Worm (Caenorhabditis elegans) whole organism, L4 larva: Measurements from ENCODE around the gene F13E6.2.

ENCODE experiments used
- F37D6.2 ChIP-seq: sonication (generic microtip); optimal IDR thresholded peaks from 2 replicates; lab custom pipeline; 2016; ENCODE audit warnings: mild to moderate bottlenecking, missing genetic modification characterization, missing compliant biosample characterization
- R02D3.7 ChIP-seq: fragments of 150-350 bp; sonication (generic microtip); optimal IDR thresholded peaks from 3 replicates; lab custom pipeline; 2014; ENCODE audit warnings: missing biosample characterization, missing genetic modification characterization
- T26A8.4 ChIP-seq: fragments of 200-800 bp; sonication (Bioruptor generic); IDR thresholded peaks from 2 replicates; pipeline ENCODE4 v1.3.6; 2022; ENCODE audit warnings: missing genetic modification characterization, missing compliant biosample characterization
- dmd-8 ChIP-seq: fragments of 200-800 bp; sonication (Bioruptor generic); IDR thresholded peaks from 2 replicates; pipeline ENCODE4 v1.3.6; 2022; ENCODE audit warnings: missing genetic modification characterization, missing compliant biosample characterization
- nhr-237 ChIP-seq: sonication (generic microtip); optimal IDR thresholded peaks from 2 replicates; lab custom pipeline; 2017; ENCODE audit warnings: missing biosample characterization, missing genetic modification characterization
- nhr-25 ChIP-seq: sonication (generic microtip); optimal IDR thresholded peaks from 2 replicates; lab custom pipeline; 2017; ENCODE audit warnings: missing genetic modification characterization, mild to moderate bottlenecking, missing compliant biosample characterization, antibody characterized with exemption, moderate library complexity, borderline replicate concordance; ENCODE audit not compliant: insufficient read depth
- pha-4 ChIP-seq, 2 experiments: fragments of 150-350 bp in 1 of 2; fragments of 200-800 bp in 1 of 2; sonication (Bioruptor generic) in 1 of 2; IDR thresholded peaks in 1 of 2; optimal IDR thresholded peaks in 1 of 2; 2 replicates each; pipeline versions ENCODE4 v1.3.6 to Lab custom; 2014 to 2022; ENCODE audit warnings: missing genetic modification characterization in 2 of 2, missing genetic modification reagents in 2 of 2, missing biosample characterization in 1 of 2, missing compliant biosample characterization in 1 of 2
- zag-1 ChIP-seq: fragments of 150-350 bp; optimal IDR thresholded peaks from 2 replicates; lab custom pipeline; 2014; ENCODE audit warnings: missing biosample characterization, missing genetic modification characterization
- ztf-11 ChIP-seq: fragments of 150-350 bp; optimal IDR thresholded peaks from 2 replicates; lab custom pipeline; 2014; ENCODE audit warnings: missing biosample characterization, missing genetic modification characterization

DNA sequence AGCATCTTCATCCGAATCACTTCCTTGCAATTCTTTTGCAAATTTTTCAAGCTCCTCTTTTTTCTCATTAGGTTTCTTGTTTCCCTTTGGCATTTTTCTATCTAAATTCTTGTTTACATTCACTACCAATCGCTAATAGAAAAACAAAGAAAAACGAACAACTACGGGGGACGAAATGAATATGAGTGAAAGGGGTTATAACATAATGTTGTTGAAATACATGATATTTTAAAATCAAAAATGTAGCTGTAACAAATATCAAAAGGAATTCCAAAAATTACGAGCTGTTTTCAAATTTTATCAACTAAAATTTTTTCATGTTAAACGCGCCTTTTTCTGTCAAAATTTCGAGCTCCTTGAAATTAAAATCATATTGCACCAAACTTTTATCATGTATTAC, 2.9 kb upstream of the F13E6.2 start, which contains the start of gene F13E6.1:
- no peak for TF ChIP-seq ztf-11
- TF ChIP-seq T26A8.4 (GFP tag; lab: Robert Waterston, UW): no peak
- TF ChIP-seq zag-1 (tag; lab: Kevin White, UChicago): no peak
- TF ChIP-seq pha-4 (GFP tag; IDR thresholded peaks at IDR 0.05; lab: Robert Waterston, UW): no peak
- TF ChIP-seq pha-4 (tag; optimal IDR thresholded peaks at IDR 0.05; lab: Kevin White, UChicago): no peak
- no peak for TF ChIP-seq nhr-25 (tag; lab: Kevin White, UChicago)
- TF ChIP-seq R02D3.7 (tag; lab: Kevin White, UChicago): no peak
- TF ChIP-seq dmd-8 (GFP tag; lab: Robert Waterston, UW): no peak
- no peak for TF ChIP-seq F37D6.2 (tag; lab: Kevin White, UChicago)
- TF ChIP-seq nhr-237 (tag; lab: Kevin White, UChicago): no peak
